Worm (Caenorhabditis elegans) whole organism, mixed stage, embryonic: Measurements from ENCODE around the gene D2024.4.

Source experiments
- cnd-1 ChIP-seq: fragments of 200-800 bp; sonication (Bioruptor generic); optimal IDR thresholded peaks from 2 replicates; lab custom pipeline; 2018; ENCODE audit warnings: mild to moderate bottlenecking, missing genetic modification characterization, missing compliant biosample characterization
- ham-2 ChIP-seq: fragments of 200-800 bp; sonication (Bioruptor generic); optimal IDR thresholded peaks from 2 replicates; lab custom pipeline; 2018; ENCODE audit warnings: mild to moderate bottlenecking, missing genetic modification characterization, missing compliant biosample characterization
- lin-13 ChIP-seq: fragments of 150-350 bp; optimal IDR thresholded peaks from 2 replicates; lab custom pipeline; 2014; ENCODE audit warnings: missing biosample characterization, missing genetic modification characterization
- mab-5 ChIP-seq: fragments of 150-350 bp; optimal IDR thresholded peaks from 2 replicates; lab custom pipeline; 2014; ENCODE audit warnings: missing biosample characterization, missing genetic modification characterization
- nhr-237 ChIP-seq: fragments of 150-350 bp; optimal IDR thresholded peaks from 2 replicates; lab custom pipeline; 2014; ENCODE audit warnings: missing biosample characterization, missing genetic modification characterization
- nhr-28 ChIP-seq: fragments of 150-350 bp; optimal IDR thresholded peaks from 2 replicates; lab custom pipeline; 2014; ENCODE audit warnings: missing biosample characterization, missing genetic modification characterization
- pha-4 ChIP-seq: fragments of 150-350 bp; optimal IDR thresholded peaks from 2 replicates; lab custom pipeline; 2018; ENCODE audit warnings: missing biosample characterization, missing genetic modification reagents, missing genetic modification characterization
- unc-62 ChIP-seq: fragments of 150-350 bp; optimal IDR thresholded peaks from 2 replicates; lab custom pipeline; 2014; ENCODE audit warnings: missing biosample characterization, missing genetic modification reagents, missing genetic modification characterization

DNA sequence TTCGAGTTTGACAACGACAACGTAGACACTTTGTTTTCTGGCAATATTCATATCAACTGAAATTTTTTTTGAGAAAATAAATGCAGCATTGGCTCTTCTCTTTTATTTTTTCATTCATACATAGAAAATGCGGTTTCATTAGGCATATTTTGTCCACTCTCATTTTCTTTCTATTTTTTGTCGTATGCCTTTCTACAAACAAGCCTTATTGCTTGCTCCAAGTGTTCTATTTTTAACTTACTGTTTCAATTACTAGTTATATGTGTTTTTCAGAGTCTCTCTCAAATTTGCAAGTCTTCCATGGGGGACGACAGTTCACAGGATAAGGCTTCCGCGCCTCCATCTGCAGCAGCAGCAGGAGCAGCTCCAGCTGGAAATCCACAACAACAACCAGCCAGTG is 25.1 kb upstream of the D2024.4 start, which contains the start of gene kcc-1:
- TF ChIP-seq ham-2 (GFP tag; lab: Kevin White, UChicago) = no peak
- TF ChIP-seq pha-4 (tag; lab: Kevin White, UChicago) = no peak
- TF ChIP-seq nhr-28 (tag; lab: Kevin White, UChicago) = no peak
- no peak for TF ChIP-seq unc-62 (GFP tag; lab: Kevin White, UChicago)
- no peak for TF ChIP-seq mab-5
- no peak for TF ChIP-seq nhr-237
- TF ChIP-seq lin-13 (tag; lab: Kevin White, UChicago) = no peak
- TF ChIP-seq cnd-1 (tag; lab: Kevin White, UChicago) = no peak
